Worm (Caenorhabditis elegans) whole organism, midembryonic: ENCODE measurements around the gene map-1.

Source experiments
- flt-1 ChIP-seq: fragments of 200-800 bp; sonication (Bioruptor generic); IDR thresholded peaks from 2 replicates; pipeline ENCODE4 v1.3.6; 2022; ENCODE audit warnings: missing genetic modification characterization, missing compliant biosample characterization
- ref-1 ChIP-seq: fragments of 200-800 bp; sonication (Bioruptor generic); conservative IDR thresholded peaks from 2 replicates; pipeline ENCODE4 v1.3.6; 2022; ENCODE audit warnings: missing genetic modification reagents, missing genetic modification characterization, missing compliant biosample characterization
- ztf-29 ChIP-seq: fragments of 200-800 bp; sonication (Bioruptor generic); IDR thresholded peaks from 2 replicates; pipeline ENCODE4 v1.3.6; 2022; ENCODE audit warnings: missing genetic modification reagents, missing genetic modification characterization, missing compliant biosample characterization

ce11 chrIV:3719057-3719456 lies 32.4 kb upstream of the map-1 start, which contains the start of gene Y37E11AM.3:
- TF ChIP-seq ref-1 (GFP tag; lab: Robert Waterston, UW) (no peak), ztf-29 (GFP tag; lab: Robert Waterston, UW) (no peak), flt-1 (no peak)
